Worm (Caenorhabditis elegans) whole organism, young adult: ENCODE results near the gene bath-28.

Experiments
- B0261.1 ChIP-seq: sonication (generic microtip); optimal IDR thresholded peaks from 2 replicates; lab custom pipeline; 2016; ENCODE audit warnings: mild to moderate bottlenecking, missing genetic modification characterization, moderate library complexity, missing compliant biosample characterization
- D2030.7 ChIP-seq: fragments of 200-800 bp; sonication (Bioruptor generic); IDR thresholded peaks from 2 replicates; pipeline ENCODE4 v1.3.6; 2022; ENCODE audit warnings: missing genetic modification reagents, missing genetic modification characterization, missing compliant biosample characterization
- F10E7.11 ChIP-seq: sonication (generic microtip); optimal IDR thresholded peaks from 2 replicates; lab custom pipeline; 2017; ENCODE audit warnings: mild to moderate bottlenecking, missing genetic modification characterization, moderate library complexity, missing compliant biosample characterization
- F33H1.4 ChIP-seq: fragments of 200-800 bp; sonication (Bioruptor generic); IDR thresholded peaks from 2 replicates; pipeline ENCODE4 v1.3.6; 2022; ENCODE audit warnings: missing genetic modification reagents, missing genetic modification characterization, missing compliant biosample characterization
- F52B5.7 ChIP-seq: sonication (generic microtip); optimal IDR thresholded peaks from 2 replicates; lab custom pipeline; 2016; ENCODE audit warnings: mild to moderate bottlenecking, missing genetic modification characterization, missing compliant biosample characterization
- K11D2.4 ChIP-seq: fragments of 200-800 bp; sonication (Bioruptor generic); IDR thresholded peaks from 2 replicates; pipeline ENCODE4 v1.3.6; 2022; ENCODE audit warnings: missing genetic modification reagents, missing genetic modification characterization, missing compliant biosample characterization
- T07F8.4 ChIP-seq: sonication (generic microtip); optimal IDR thresholded peaks from 2 replicates; lab custom pipeline; 2016; ENCODE audit warnings: mild to moderate bottlenecking, missing genetic modification characterization, moderate library complexity, missing compliant biosample characterization
- T26A5.8 ChIP-seq: sonication (generic microtip); optimal IDR thresholded peaks from 2 replicates; lab custom pipeline; 2016; ENCODE audit warnings: missing genetic modification characterization, missing compliant biosample characterization
- Y53G8AR.9 ChIP-seq: fragments of 200-800 bp; sonication (Bioruptor generic); conservative IDR thresholded peaks from 2 replicates; pipeline ENCODE4 v1.3.6; 2022; ENCODE audit warnings: missing genetic modification reagents, missing genetic modification characterization, missing compliant biosample characterization
- Y56A3A.18 ChIP-seq: fragments of 200-800 bp; sonication (Bioruptor generic); IDR thresholded peaks from 2 replicates; pipeline ENCODE4 v1.3.6; 2022; ENCODE audit warnings: missing genetic modification reagents, missing genetic modification characterization, missing compliant biosample characterization
- Y67H2A.10 ChIP-seq: fragments of 200-800 bp; sonication (Bioruptor generic); conservative IDR thresholded peaks from 2 replicates; pipeline ENCODE4 v1.3.6; 2022; ENCODE audit warnings: missing genetic modification reagents, missing genetic modification characterization, missing compliant biosample characterization
- Y95B8A.8 ChIP-seq: fragments of 200-800 bp; sonication (Bioruptor generic); IDR thresholded peaks from 2 replicates; pipeline ENCODE4 v1.3.6; 2022; ENCODE audit warnings: missing genetic modification reagents, missing genetic modification characterization, missing compliant biosample characterization
- akir-1 ChIP-seq: fragments of 200-800 bp; sonication (Bioruptor generic); optimal IDR thresholded peaks from 2 replicates; lab custom pipeline; 2018; ENCODE audit warnings: mild to moderate bottlenecking, missing genetic modification characterization, moderate library complexity, missing compliant biosample characterization
- attf-3 ChIP-seq: fragments of 200-800 bp; sonication (Bioruptor generic); conservative IDR thresholded peaks from 2 replicates; pipeline ENCODE4 v1.3.6; 2022; ENCODE audit warnings: missing genetic modification reagents, missing genetic modification characterization, missing compliant biosample characterization
- ceh-100 ChIP-seq: fragments of 200-800 bp; sonication (Bioruptor generic); IDR thresholded peaks from 2 replicates; pipeline ENCODE4 v1.3.6; 2022; ENCODE audit warnings: missing genetic modification reagents, missing genetic modification characterization, missing compliant biosample characterization
- ceh-91 ChIP-seq: fragments of 200-800 bp; sonication (Bioruptor generic); IDR thresholded peaks from 2 replicates; pipeline ENCODE4 v1.3.6; 2022; ENCODE audit warnings: missing genetic modification reagents, missing genetic modification characterization, missing compliant biosample characterization
- dox-1 ChIP-seq: fragments of 200-800 bp; sonication (Bioruptor generic); IDR thresholded peaks from 2 replicates; pipeline ENCODE4 v1.3.6; 2022; ENCODE audit warnings: missing genetic modification reagents, missing genetic modification characterization, missing compliant biosample characterization
- egl-44 ChIP-seq: fragments of 200-800 bp; sonication (Bioruptor generic); IDR thresholded peaks from 2 replicates; pipeline ENCODE4 v1.3.6; 2022; ENCODE audit warnings: missing genetic modification reagents, missing genetic modification characterization, missing compliant biosample characterization
- hlh-26 ChIP-seq: fragments of 200-800 bp; sonication (Bioruptor generic); conservative IDR thresholded peaks from 2 replicates; pipeline ENCODE4 v1.3.6; 2022; ENCODE audit warnings: missing genetic modification reagents, missing genetic modification characterization, missing compliant biosample characterization
- hmg-1.2 ChIP-seq: fragments of 200-800 bp; sonication (Bioruptor generic); IDR thresholded peaks from 2 replicates; pipeline ENCODE4 v1.3.6; 2022; ENCODE audit warnings: missing genetic modification reagents, missing genetic modification characterization, missing compliant biosample characterization
- hrde-1 ChIP-seq: sonication (generic microtip); optimal IDR thresholded peaks from 2 replicates; lab custom pipeline; 2016; ENCODE audit warnings: missing genetic modification characterization, mild to moderate bottlenecking, missing compliant biosample characterization, moderate library complexity, missing genotype, missing genetic modification reagents, borderline replicate concordance
- hsf-1 ChIP-seq: fragments of 200-800 bp; sonication (Bioruptor generic); IDR thresholded peaks from 2 replicates; pipeline ENCODE4 v1.3.6; 2022; ENCODE audit warnings: missing genetic modification reagents, missing genetic modification characterization, missing compliant biosample characterization
- let-607 ChIP-seq, 2 experiments: fragments of 200-800 bp in 1 of 2; sonication (Bioruptor generic) in 1 of 2; sonication (generic microtip) in 1 of 2; optimal IDR thresholded peaks; 2 replicates each; lab custom pipeline; 2016 to 2018; ENCODE audit warnings: mild to moderate bottlenecking in 2 of 2, missing compliant biosample characterization in 2 of 2, missing genetic modification characterization in 2 of 2, moderate library complexity in 2 of 2, missing genotype in 1 of 2
- lin-26 ChIP-seq: fragments of 200-800 bp; sonication (Bioruptor generic); IDR thresholded peaks from 2 replicates; pipeline ENCODE4 v1.3.6; 2022; ENCODE audit warnings: missing genetic modification reagents, missing genetic modification characterization, missing compliant biosample characterization
- lsl-1 ChIP-seq: fragments of 200-800 bp; sonication (Bioruptor generic); optimal IDR thresholded peaks from 2 replicates; lab custom pipeline; 2018; ENCODE audit warnings: mild to moderate bottlenecking, missing genetic modification characterization, moderate library complexity, missing compliant biosample characterization
- madf-6 ChIP-seq: fragments of 200-800 bp; sonication (Bioruptor generic); IDR thresholded peaks from 2 replicates; pipeline ENCODE4 v1.3.6; 2022; ENCODE audit warnings: missing genetic modification reagents, missing genetic modification characterization, missing compliant biosample characterization
- madf-8 ChIP-seq: fragments of 200-800 bp; sonication (Bioruptor generic); conservative IDR thresholded peaks from 2 replicates; pipeline ENCODE4 v1.3.6; 2022; ENCODE audit warnings: missing genetic modification reagents, missing genetic modification characterization, missing compliant biosample characterization
- nfyb-1 ChIP-seq: fragments of 200-800 bp; sonication (Bioruptor generic); IDR thresholded peaks from 2 replicates; pipeline ENCODE4 v1.3.6; 2022; ENCODE audit warnings: missing genetic modification reagents, missing genetic modification characterization, missing compliant biosample characterization
- nhr-120 ChIP-seq: fragments of 200-800 bp; sonication (Bioruptor generic); IDR thresholded peaks from 2 replicates; pipeline ENCODE4 v1.3.6; 2022; ENCODE audit warnings: missing genetic modification characterization, missing compliant biosample characterization
- nhr-179 ChIP-seq: sonication (generic microtip); optimal IDR thresholded peaks from 2 replicates; lab custom pipeline; 2016; ENCODE audit warnings: mild to moderate bottlenecking, missing genetic modification characterization, missing compliant biosample characterization
- nhr-27 ChIP-seq: fragments of 200-800 bp; sonication (Bioruptor generic); optimal IDR thresholded peaks from 2 replicates; lab custom pipeline; 2018; ENCODE audit warnings: mild to moderate bottlenecking, missing genetic modification characterization, moderate library complexity, missing compliant biosample characterization
- nhr-90 ChIP-seq: sonication (generic microtip); optimal IDR thresholded peaks from 2 replicates; lab custom pipeline; 2016; ENCODE audit warnings: missing genotype, mild to moderate bottlenecking, missing genetic modification characterization, missing compliant biosample characterization
- pha-4 ChIP-seq: fragments of 150-350 bp; sonication (generic microtip); optimal IDR thresholded peaks from 2 replicates; lab custom pipeline; 2014; ENCODE audit warnings: missing biosample characterization, missing genetic modification reagents, missing genetic modification characterization
- rcor-1 ChIP-seq: fragments of 200-800 bp; sonication (Bioruptor generic); IDR thresholded peaks from 2 replicates; pipeline ENCODE4 v1.3.6; 2022; ENCODE audit warnings: missing genetic modification reagents, missing genetic modification characterization, missing compliant biosample characterization
- rpc-1 ChIP-seq, 2 experiments: fragments of 150-350 bp in 1 of 2; sonication (generic microtip) in 1 of 2; optimal IDR thresholded peaks; 2 replicates each; lab custom pipeline; 2014 to 2018; ENCODE audit warnings: missing biosample characterization in 1 of 2, missing genetic modification characterization in 1 of 2, missing genetic modification reagents in 1 of 2, missing genotype in 1 of 2
- snpc-4 ChIP-seq, 5 experiments: fragments of 150-350 bp in 1 of 5; sonication (generic microtip) in 4 of 5; optimal IDR thresholded peaks; 2 replicates each; lab custom pipeline; 2014 to 2018; ENCODE audit warnings: missing genetic modification characterization in 5 of 5, missing biosample characterization in 3 of 5, antibody characterized with exemption in 2 of 5, mild to moderate bottlenecking in 2 of 5, missing compliant biosample characterization in 2 of 5, missing genotype in 2 of 5, moderate library complexity in 2 of 5, missing genetic modification reagents in 1 of 5
- tlf-1 ChIP-seq: fragments of 200-800 bp; sonication (Bioruptor generic); optimal IDR thresholded peaks from 2 replicates; lab custom pipeline; 2018; ENCODE audit warnings: mild to moderate bottlenecking, missing genetic modification characterization, missing compliant biosample characterization
- xnd-1 ChIP-seq: sonication (generic microtip); optimal IDR thresholded peaks from 2 replicates; lab custom pipeline; 2016; ENCODE audit warnings: missing genotype, missing genetic modification reagents, missing genetic modification characterization, missing compliant biosample characterization
- ztf-22 ChIP-seq: fragments of 200-800 bp; sonication (Bioruptor generic); optimal IDR thresholded peaks from 2 replicates; lab custom pipeline; 2018; ENCODE audit warnings: mild to moderate bottlenecking, missing genetic modification characterization, moderate library complexity, missing compliant biosample characterization
- ztf-6 ChIP-seq: fragments of 200-800 bp; sonication (Bioruptor generic); IDR thresholded peaks from 2 replicates; pipeline ENCODE4 v1.3.6; 2022; ENCODE audit warnings: missing genetic modification reagents, missing genetic modification characterization, missing compliant biosample characterization

The bath-28 gene

ce11 chrII:3344917-3345316 lies at the start of gene bath-28:
Gene bath-28, minus strand, starts transcription at chrII:3344967.
- TF ChIP-seq nhr-90 (tag; lab: Kevin White, UChicago), result no peak
- peak; percentile 72 for TF ChIP-seq lsl-1 (GFP tag; lab: Kevin White, UChicago)
- no peak for TF ChIP-seq hsf-1
- no peak for TF ChIP-seq nhr-120 (GFP tag; lab: Robert Waterston, UW)
- no peak for TF ChIP-seq Y95B8A.8 (GFP tag; lab: Robert Waterston, UW)
- TF ChIP-seq let-607 (tag; optimal IDR thresholded peaks at IDR 0.05; lab: Kevin White, UChicago), result no peak
- no peak for TF ChIP-seq Y67H2A.10 (GFP tag; lab: Robert Waterston, UW)
- TF ChIP-seq tlf-1 (GFP tag; lab: Kevin White, UChicago), result no peak
- TF ChIP-seq D2030.7, result peak; percentile 36; the same call in 1 of the 2 replicates
- TF ChIP-seq madf-6, result peak; percentile 54; the same call in 1 of the 2 replicates
- no peak for TF ChIP-seq ceh-91 (GFP tag; lab: Robert Waterston, UW)
- no peak for TF ChIP-seq T26A5.8
- TF ChIP-seq rcor-1 (GFP tag; lab: Robert Waterston, UW), result no peak
- no peak for TF ChIP-seq F10E7.11 (tag; lab: Kevin White, UChicago)
- TF ChIP-seq hrde-1 (tag; lab: Kevin White, UChicago), result no peak
- no peak for TF ChIP-seq snpc-4 (GFP tag; optimal IDR thresholded peaks at IDR 0.05; lab: Kevin White, UChicago)
- no peak for TF ChIP-seq snpc-4 (tag; optimal IDR thresholded peaks at IDR 0.05; lab: Kevin White, UChicago)
- TF ChIP-seq nhr-179 (tag; lab: Kevin White, UChicago), result no peak
- no peak for TF ChIP-seq ztf-22 (GFP tag; lab: Kevin White, UChicago)
- TF ChIP-seq Y53G8AR.9, result no peak
- TF ChIP-seq egl-44 (GFP tag; lab: Robert Waterston, UW), result no peak
- TF ChIP-seq Y56A3A.18, result no peak
- no peak for TF ChIP-seq ceh-100 (GFP tag; lab: Robert Waterston, UW)
- TF ChIP-seq, all 124 proteins: peak for 3

ce11 chrII:3387503-3387902 lies 42.7 kb upstream of the bath-28 start, which contains the start of gene T06D4.6:
Gene T06D4.6, minus strand, starts transcription at chrII:3387603.
- TF ChIP-seq nfyb-1 (GFP tag; lab: Robert Waterston, UW) (no peak), hmg-1.2 (GFP tag; lab: Robert Waterston, UW) (peak; percentile 52; the same call in 1 of the 2 replicates), nhr-27 (tag; lab: Kevin White, UChicago) (no peak), snpc-4 (GFP tag; optimal IDR thresholded peaks at IDR 0.05; lab: Kevin White, UChicago) (no peak), snpc-4 (tag; optimal IDR thresholded peaks at IDR 0.05; lab: Kevin White, UChicago) (no peak), F33H1.4 (GFP tag; lab: Robert Waterston, UW) (no peak), pha-4 (tag; lab: Kevin White, UChicago) (no peak), B0261.1 (tag; lab: Kevin White, UChicago) (no peak)
- TF ChIP-seq, all 124 proteins: peak for 1

DNA sequence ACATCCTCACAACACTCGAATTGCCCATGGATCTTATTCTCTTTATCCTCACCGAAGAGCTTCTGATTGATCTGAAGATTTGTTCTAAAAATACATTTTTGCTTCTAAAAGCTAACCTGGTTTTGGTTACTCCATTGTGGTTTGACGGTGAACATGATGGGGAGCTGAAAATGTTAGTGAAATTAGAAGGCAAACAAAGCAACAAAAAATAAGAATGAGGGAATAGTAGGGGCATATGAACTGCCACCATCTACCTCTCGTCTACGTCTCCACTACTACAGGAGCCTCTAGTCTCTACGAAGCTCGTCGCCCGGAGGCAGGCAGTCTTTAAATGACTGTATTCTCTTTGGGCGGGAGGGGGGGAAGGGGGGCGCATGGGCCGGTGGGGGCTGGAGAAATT lies 41.0 kb upstream of the bath-28 start, which contains the start of gene T06D4.2:
TSS of gene T06D4.2 (minus strand) at position 170 of the 400 bp plus-strand sequence.
- TF ChIP-seq akir-1 (GFP tag; lab: Kevin White, UChicago) (no peak), K11D2.4 (GFP tag; lab: Robert Waterston, UW) (no peak), hlh-26 (no peak)

- TF ChIP-seq F10E7.11 (tag; lab: Kevin White, UChicago), result no peak
- TF ChIP-seq xnd-1, result no peak
- TF ChIP-seq T07F8.4 (tag; lab: Kevin White, UChicago), result no peak
- TF ChIP-seq madf-8 (GFP tag; lab: Robert Waterston, UW), result no peak
- TF ChIP-seq rpc-1 (optimal IDR thresholded peaks at IDR 0.05; lab: Kevin White, UChicago), result no peak
- no peak for TF ChIP-seq rpc-1 (tag; optimal IDR thresholded peaks at IDR 0.05; lab: Kevin White, UChicago)
- no peak for TF ChIP-seq lin-26 (GFP tag; lab: Robert Waterston, UW)
- TF ChIP-seq F52B5.7 (tag; lab: Kevin White, UChicago), result no peak
- TF ChIP-seq attf-3 (GFP tag; lab: Robert Waterston, UW), result no peak
- no peak for TF ChIP-seq ztf-6 (GFP tag; lab: Robert Waterston, UW)
- no peak for TF ChIP-seq dox-1
These were observed 38.3 kb upstream of the bath-28 start for ce11 chrII:3383116-3383515.
